Worm (Caenorhabditis elegans) whole organism, young adult: Measurements from ENCODE around the gene ZC404.16.

Source experiments
- D2030.7 ChIP-seq: fragments of 200-800 bp; sonication (Bioruptor generic); IDR thresholded peaks from 2 replicates; pipeline ENCODE4 v1.3.6; 2022; ENCODE audit warnings: missing genetic modification reagents, missing genetic modification characterization, missing compliant biosample characterization
- ama-1 ChIP-seq, 3 experiments: fragments of 150-350 bp in 1 of 3; sonication (generic microtip) in 2 of 3; optimal IDR thresholded peaks; 2 replicates each; lab custom pipeline; 2014 to 2018; ENCODE audit warnings: missing biosample characterization in 2 of 3, missing genetic modification characterization in 2 of 3, missing genetic modification reagents in 2 of 3
- ccch-3 ChIP-seq: fragments of 200-800 bp; sonication (Bioruptor generic); optimal IDR thresholded peaks from 2 replicates; lab custom pipeline; 2018; ENCODE audit warnings: mild to moderate bottlenecking, missing genetic modification characterization, missing compliant biosample characterization
- let-526 ChIP-seq: fragments of 200-800 bp; sonication (Bioruptor generic); IDR thresholded peaks from 2 replicates; pipeline ENCODE4 v1.3.6; 2022; ENCODE audit warnings: missing genetic modification reagents, missing genetic modification characterization, missing compliant biosample characterization
- lin-40 ChIP-seq: sonication (generic microtip); optimal IDR thresholded peaks from 2 replicates; lab custom pipeline; 2016; ENCODE audit warnings: missing genetic modification characterization, mild to moderate bottlenecking, missing compliant biosample characterization, missing genotype, missing genetic modification reagents
- mcd-1 ChIP-seq: fragments of 200-800 bp; sonication (Bioruptor generic); IDR thresholded peaks from 2 replicates; pipeline ENCODE4 v1.3.6; 2022; ENCODE audit warnings: missing genetic modification reagents, missing genetic modification characterization, missing compliant biosample characterization
- nfyb-1 ChIP-seq: fragments of 200-800 bp; sonication (Bioruptor generic); IDR thresholded peaks from 2 replicates; pipeline ENCODE4 v1.3.6; 2022; ENCODE audit warnings: missing genetic modification reagents, missing genetic modification characterization, missing compliant biosample characterization
- sdz-38 ChIP-seq: sonication (generic microtip); optimal IDR thresholded peaks from 2 replicates; lab custom pipeline; 2016; ENCODE audit warnings: missing genotype, missing genetic modification characterization, missing compliant biosample characterization

- no peak for TF ChIP-seq mcd-1 (GFP tag; lab: Robert Waterston, UW)
- TF ChIP-seq nfyb-1 = no peak
- no peak for TF ChIP-seq ccch-3 (GFP tag; lab: Kevin White, UChicago)
- TF ChIP-seq ama-1 (optimal IDR thresholded peaks at IDR 0.05; lab: Kevin White, UChicago) = no peak
- TF ChIP-seq ama-1 (GFP tag; optimal IDR thresholded peaks at IDR 0.05; lab: Kevin White, UChicago) = no peak
- no peak for TF ChIP-seq D2030.7 (GFP tag; lab: Robert Waterston, UW)
- no peak for TF ChIP-seq let-526
- TF ChIP-seq sdz-38 (tag; lab: Kevin White, UChicago) = no peak
- TF ChIP-seq lin-40 (tag; lab: Kevin White, UChicago) = no peak
Measured at ce11 chrV:6773735-6774134, at the start of gene ZC404.16.
